Fruit fly (Drosophila melanogaster) whole organism, embryonic: ENCODE results near the gene CG12519.

Source experiments
- Abd-B ChIP-seq: fragments of 200-800 bp; sonication (Bioruptor generic); optimal IDR thresholded peaks from 2 replicates; lab custom pipeline; 2018; ENCODE audit warnings: missing biosample characterization, mild to moderate bottlenecking, missing genetic modification characterization, moderate library complexity
- CG10209 ChIP-seq: fragments of 200-800 bp; sonication (Bioruptor generic); optimal IDR thresholded peaks from 3 replicates; lab custom pipeline; 2017; ENCODE audit warnings: missing biosample characterization, mild to moderate bottlenecking, missing genetic modification characterization, missing genetic modification reagents
- CG11560 ChIP-seq: fragments of 200-800 bp; sonication (Bioruptor generic); IDR thresholded peaks from 3 replicates; pipeline ENCODE4 v1.3.6; 2022; ENCODE audit warnings: missing biosample characterization, missing genetic modification characterization
- CG11723 ChIP-seq: fragments of 200-800 bp; sonication (Bioruptor generic); optimal IDR thresholded peaks from 2 replicates; lab custom pipeline; 2017; ENCODE audit warnings: missing biosample characterization, mild to moderate bottlenecking, missing genetic modification characterization
- CG1233 ChIP-seq: fragments of 200-800 bp; sonication (Bioruptor generic); optimal IDR thresholded peaks from 4 replicates; lab custom pipeline; 2018; ENCODE audit warnings: missing biosample characterization, mild to moderate bottlenecking, missing genetic modification characterization
- CG14710 ChIP-seq: fragments of 200-800 bp; sonication (Bioruptor generic); optimal IDR thresholded peaks from 3 replicates; lab custom pipeline; 2019; ENCODE audit warnings: missing biosample characterization, mild to moderate bottlenecking, missing genetic modification characterization, moderate library complexity
- CG15601 ChIP-seq: fragments of 200-800 bp; sonication (Bioruptor generic); optimal IDR thresholded peaks from 3 replicates; lab custom pipeline; 2019; ENCODE audit warnings: missing biosample characterization, mild to moderate bottlenecking, missing genetic modification characterization, moderate library complexity
- CG15696 ChIP-seq: fragments of 200-800 bp; sonication (Bioruptor generic); optimal IDR thresholded peaks from 2 replicates; lab custom pipeline; 2019; ENCODE audit warnings: missing biosample characterization, mild to moderate bottlenecking, missing genetic modification characterization, moderate library complexity
- CG17385 ChIP-seq: fragments of 200-800 bp; sonication (Bioruptor generic); optimal IDR thresholded peaks from 3 replicates; lab custom pipeline; 2018; ENCODE audit warnings: missing biosample characterization, mild to moderate bottlenecking, missing genetic modification characterization
- CG2678 ChIP-seq: fragments of 200-800 bp; sonication (Bioruptor generic); optimal IDR thresholded peaks from 3 replicates; lab custom pipeline; 2019; ENCODE audit warnings: missing biosample characterization, mild to moderate bottlenecking, missing genetic modification characterization, moderate library complexity
- CG2712 ChIP-seq: fragments of 200-800 bp; optimal IDR thresholded peaks from 3 replicates; lab custom pipeline; 2019; ENCODE audit warnings: missing biosample characterization, mild to moderate bottlenecking, missing genetic modification characterization, moderate library complexity
- CG2875 ChIP-seq: fragments of 200-800 bp; sonication (Bioruptor generic); optimal IDR thresholded peaks from 2 replicates; lab custom pipeline; 2017; ENCODE audit warnings: missing biosample characterization, mild to moderate bottlenecking, missing genetic modification characterization, missing genetic modification reagents
- CG31224 ChIP-seq: fragments of 200-800 bp; sonication (Bioruptor generic); IDR thresholded peaks from 2 replicates; pipeline ENCODE4 v1.3.6; 2022; ENCODE audit warnings: missing biosample characterization, missing genetic modification characterization
- CG31365 ChIP-seq: fragments of 200-800 bp; sonication (Bioruptor generic); optimal IDR thresholded peaks from 2 replicates; lab custom pipeline; 2018; ENCODE audit warnings: missing biosample characterization, mild to moderate bottlenecking, missing genetic modification characterization
- CG7357 ChIP-seq: fragments of 200-800 bp; sonication (Bioruptor generic); IDR thresholded peaks from 3 replicates; pipeline ENCODE4 v1.3.6; 2022; ENCODE audit warnings: missing biosample characterization, missing genetic modification characterization
- CG9215 ChIP-seq: fragments of 200-800 bp; sonication (Bioruptor generic); IDR thresholded peaks from 2 replicates; pipeline ENCODE4 v1.3.6; 2022; ENCODE audit warnings: missing biosample characterization, missing genetic modification characterization
- CG9932 ChIP-seq: fragments of 200-800 bp; sonication (Bioruptor generic); IDR thresholded peaks from 2 replicates; pipeline ENCODE4 v1.3.6; 2022; ENCODE audit warnings: missing biosample characterization, missing genetic modification characterization
- D19A ChIP-seq: fragments of 200-800 bp; optimal IDR thresholded peaks from 3 replicates; lab custom pipeline; 2019; ENCODE audit warnings: missing biosample characterization, mild to moderate bottlenecking, missing genetic modification characterization, moderate library complexity
- D19B ChIP-seq: fragments of 200-800 bp; sonication (Bioruptor generic); optimal IDR thresholded peaks from 2 replicates; lab custom pipeline; 2017; ENCODE audit warnings: missing biosample characterization, mild to moderate bottlenecking, missing genetic modification characterization
- Dref ChIP-seq: fragments of 200-800 bp; sonication (Bioruptor generic); IDR thresholded peaks from 2 replicates; pipeline ENCODE4 v1.3.6; 2022; ENCODE audit warnings: missing biosample characterization, missing genetic modification characterization
- E2f2 ChIP-seq: fragments of 200-800 bp; sonication (Bioruptor generic); IDR thresholded peaks from 2 replicates; pipeline ENCODE4 v1.3.6; 2022; ENCODE audit warnings: missing biosample characterization, missing genetic modification characterization
- HLHmδ ChIP-seq: fragments of 200-800 bp; sonication (Bioruptor generic); optimal IDR thresholded peaks from 2 replicates; lab custom pipeline; 2018; ENCODE audit warnings: missing biosample characterization, mild to moderate bottlenecking, missing genetic modification characterization, moderate library complexity
- Hey ChIP-seq: fragments of 200-800 bp; sonication (Bioruptor generic); optimal IDR thresholded peaks from 3 replicates; lab custom pipeline; 2018; ENCODE audit warnings: missing biosample characterization, mild to moderate bottlenecking, missing genetic modification characterization
- Med ChIP-seq: fragments of 200-800 bp; sonication (Bioruptor generic); peaks from one replicate; lab custom pipeline; 2016; ENCODE audit warnings: missing biosample characterization, missing genetic modification characterization, mild to moderate bottlenecking, inconsistent platforms, moderate library complexity
- Mes4 ChIP-seq: fragments of 200-800 bp; sonication (Bioruptor generic); optimal IDR thresholded peaks from 2 replicates; lab custom pipeline; 2016; ENCODE audit warnings: missing biosample characterization, missing genetic modification characterization
- Scr ChIP-seq: fragments of 200-800 bp; sonication (Bioruptor generic); IDR thresholded peaks from 2 replicates; pipeline ENCODE4 v1.3.6; 2022; ENCODE audit warnings: missing biosample characterization, missing genetic modification characterization; ENCODE audit not compliant: partially characterized antibody
- Sox102F ChIP-seq: fragments of 200-800 bp; sonication (Bioruptor generic); optimal IDR thresholded peaks from 2 replicates; lab custom pipeline; 2018; ENCODE audit warnings: missing biosample characterization, mild to moderate bottlenecking, missing genetic modification characterization, moderate library complexity
- Sry-δ ChIP-seq: fragments of 200-800 bp; sonication (Bioruptor generic); optimal IDR thresholded peaks from 2 replicates; lab custom pipeline; 2016; ENCODE audit warnings: missing biosample characterization, missing genetic modification characterization
- Xbp1 ChIP-seq: fragments of 200-800 bp; sonication (Bioruptor generic); optimal IDR thresholded peaks from 3 replicates; lab custom pipeline; 2016; ENCODE audit warnings: missing biosample characterization, mild to moderate bottlenecking, missing genetic modification characterization
- az2 ChIP-seq: fragments of 200-800 bp; sonication (Bioruptor generic); optimal IDR thresholded peaks from 3 replicates; lab custom pipeline; 2016; ENCODE audit warnings: missing biosample characterization, missing genetic modification characterization
- chm ChIP-seq: fragments of 200-800 bp; sonication (Bioruptor generic); IDR thresholded peaks from 2 replicates; pipeline ENCODE4 v1.3.6; 2022; ENCODE audit warnings: missing biosample characterization, missing genetic modification characterization
- dmrt11E ChIP-seq: fragments of 200-800 bp; sonication (Bioruptor generic); optimal IDR thresholded peaks from 3 replicates; lab custom pipeline; 2018; ENCODE audit warnings: missing biosample characterization, mild to moderate bottlenecking, missing genetic modification characterization, moderate library complexity
- dysf ChIP-seq: fragments of 200-800 bp; sonication (Bioruptor generic); IDR thresholded peaks from 3 replicates; pipeline ENCODE4 v1.3.6; 2022; ENCODE audit warnings: missing biosample characterization, missing genetic modification characterization
- esg ChIP-seq: fragments of 200-800 bp; sonication (Bioruptor generic); conservative IDR thresholded peaks from 2 replicates; pipeline ENCODE4 v1.3.6; 2022; ENCODE audit warnings: missing biosample characterization, missing genetic modification characterization
- fd96Cb ChIP-seq: fragments of 200-800 bp; sonication (Bioruptor generic); optimal IDR thresholded peaks from 2 replicates; lab custom pipeline; 2018; ENCODE audit warnings: missing biosample characterization, mild to moderate bottlenecking, missing genetic modification characterization, moderate library complexity
- her ChIP-seq: fragments of 200-800 bp; sonication (Bioruptor generic); optimal IDR thresholded peaks from 2 replicates; lab custom pipeline; 2016; ENCODE audit warnings: missing biosample characterization, missing genetic modification characterization
- ind ChIP-seq: fragments of 200-800 bp; sonication (Bioruptor generic); optimal IDR thresholded peaks from 3 replicates; lab custom pipeline; 2016; ENCODE audit warnings: missing biosample characterization, missing genetic modification characterization
- jing ChIP-seq: fragments of 200-800 bp; sonication (Bioruptor generic); optimal IDR thresholded peaks from 2 replicates; lab custom pipeline; 2018; ENCODE audit warnings: missing biosample characterization, mild to moderate bottlenecking, missing genetic modification characterization
- jumu ChIP-seq: fragments of 200-800 bp; sonication (Bioruptor generic); optimal IDR thresholded peaks from 3 replicates; lab custom pipeline; 2016; ENCODE audit warnings: missing biosample characterization, missing genetic modification characterization
- knrl ChIP-seq: fragments of 200-800 bp; sonication (Bioruptor generic); IDR thresholded peaks from 3 replicates; pipeline ENCODE4 v1.3.6; 2022; ENCODE audit warnings: missing biosample characterization, missing genetic modification characterization; ENCODE audit not compliant: partially characterized antibody
- mirr ChIP-seq: fragments of 200-800 bp; sonication (Bioruptor generic); optimal IDR thresholded peaks from 3 replicates; lab custom pipeline; 2018; ENCODE audit warnings: missing biosample characterization, mild to moderate bottlenecking, missing genetic modification characterization
- prd ChIP-seq, 3 experiments: fragments of >200 bp in 2 of 3; fragments of 200-800 bp in 1 of 3; sonication (Bioruptor generic) in 1 of 3; optimal IDR thresholded peaks in 2 of 3; IDR thresholded peaks in 1 of 3; 2 replicates in 2 of 3; 3 replicates in 1 of 3; pipeline versions ENCODE4 v1.3.6 to Lab custom; 2017 to 2022; ENCODE audit warnings: missing biosample characterization in 1 of 3, missing genetic modification characterization in 1 of 3
- pzg ChIP-seq: fragments of 200-800 bp; sonication (Bioruptor generic); optimal IDR thresholded peaks from 3 replicates; lab custom pipeline; 2018; ENCODE audit warnings: missing biosample characterization, mild to moderate bottlenecking, missing genetic modification characterization, moderate library complexity
- sens ChIP-seq: fragments of 200-800 bp; sonication (Bioruptor generic); peaks from one replicate; lab custom pipeline; 2016; ENCODE audit warnings: missing biosample characterization, missing genetic modification characterization
- shn ChIP-seq: fragments of 200-800 bp; sonication (Bioruptor generic); optimal IDR thresholded peaks from 3 replicates; lab custom pipeline; 2016; ENCODE audit warnings: missing biosample characterization, missing genetic modification characterization
- ssp ChIP-seq: fragments of 200-800 bp; sonication (Bioruptor generic); IDR thresholded peaks from 2 replicates; pipeline ENCODE4 v1.3.6; 2022; ENCODE audit warnings: missing biosample characterization, missing genetic modification characterization
- zen2 ChIP-seq: fragments of 200-800 bp; sonication (Bioruptor generic); IDR thresholded peaks from 3 replicates; pipeline ENCODE4 v1.3.6; 2022; ENCODE audit warnings: missing biosample characterization, missing genetic modification characterization; ENCODE audit not compliant: partially characterized antibody

CG12519 gene

DNA sequence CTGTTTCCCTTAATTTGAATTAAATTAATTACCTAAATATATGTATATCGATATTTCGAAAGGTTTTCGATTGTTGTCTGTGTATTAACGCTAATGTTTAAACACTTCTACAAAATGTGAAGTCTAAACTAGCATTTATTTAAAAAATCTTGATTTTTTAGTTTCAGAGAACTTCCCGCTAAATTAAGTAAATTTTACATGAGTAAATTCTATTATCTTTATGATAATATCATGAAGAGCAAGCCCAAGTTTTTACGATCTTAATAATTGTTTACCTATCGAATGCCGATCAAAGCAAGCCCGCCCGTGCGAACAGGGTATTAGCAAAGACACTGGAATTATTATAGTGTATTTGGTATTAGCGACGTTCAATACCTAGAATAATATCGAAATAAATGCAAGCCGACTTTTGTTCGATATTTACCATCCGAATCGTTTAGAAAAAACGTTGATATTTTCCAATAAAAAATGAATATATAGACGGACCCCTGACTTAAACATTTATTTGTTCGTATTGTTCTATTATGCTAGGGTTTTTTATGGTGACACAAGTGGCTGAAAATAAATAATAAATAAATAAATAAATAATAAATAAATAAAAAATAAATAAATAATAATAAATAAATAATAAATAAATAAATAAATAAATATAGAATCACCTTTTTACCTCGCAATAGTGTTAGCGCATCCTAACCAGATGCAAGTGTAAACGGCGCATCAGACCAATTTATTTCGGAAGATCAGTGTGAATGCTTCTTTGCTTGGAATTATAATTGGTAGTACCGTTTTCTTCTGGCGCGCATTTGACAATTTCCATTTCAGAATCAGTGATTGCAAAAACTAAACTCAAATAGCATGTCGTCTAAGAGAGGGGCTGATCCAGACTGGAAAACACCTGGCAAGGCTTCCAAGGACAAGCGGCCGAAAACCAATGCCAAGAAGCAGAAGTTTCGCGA, 25.6 kb upstream of the CG12519 start, which contains the start of the genes CG33062 and Chd3:
Gene CG33062 (minus strand): TSS at position 51 of the 956 bp plus-strand sequence.
Gene Chd3 (plus strand): TSS at position 780 of the 956 bp plus-strand sequence.
- TF ChIP-seq ssp (GFP tag; lab: Robert Waterston, UW) (peak; percentile 97), Sry-δ (peak; percentile 11), CG1233 (GFP tag; lab: Kevin White, UChicago) (peak; percentile 4), CG11560 (tag; lab: Robert Waterston, UW) (no peak), E2f2 (GFP tag; lab: Robert Waterston, UW) (peak; percentile 53), shn (GFP tag; lab: Kevin White, UChicago) (no peak), az2 (GFP tag; lab: Kevin White, UChicago) (peak; percentile 13), CG15696 (tag; lab: Kevin White, UChicago) (peak; percentile 29), CG10209 (GFP tag; lab: Kevin White, UChicago) (peak; percentile 31), CG2678 (tag; lab: Kevin White, UChicago) (peak; percentile 48), esg (GFP tag; lab: Robert Waterston, UW) (0 out of 2 replicates have a peak, but pooled peaks have one; percentile 25), CG9215 (0 out of 2 replicates have a peak, but pooled peaks have one; percentile 40), Hey (tag; lab: Kevin White, UChicago) (no peak), ind (peak; percentile 25), mirr (GFP tag; lab: Kevin White, UChicago) (no peak), CG15601 (tag; lab: Kevin White, UChicago) (no peak), Mes4 (no peak), dmrt11E (tag; lab: Kevin White, UChicago) (peak; percentile 55), jumu (peak; percentile 7), CG31224 (GFP tag; lab: Robert Waterston, UW) (peak; percentile 22; the same call in 1 of the 2 replicates), knrl (GFP tag; lab: Robert Waterston, UW) (peak; percentile 57; the same call in 2 of the 3 replicates), CG9932 (GFP tag; lab: Robert Waterston, UW) (peak; percentile 52; the same call in 1 of the 2 replicates), D19A (tag; lab: Kevin White, UChicago) (peak; percentile 36), CG2712 (tag; lab: Kevin White, UChicago) (peak; percentile 53), zen2 (GFP tag; lab: Robert Waterston, UW) (no peak), Xbp1 (GFP tag; lab: Kevin White, UChicago) (peak; percentile 24), CG14710 (tag; lab: Kevin White, UChicago) (peak; percentile 60), pzg (GFP tag; lab: Kevin White, UChicago) (no peak), Scr (GFP tag; lab: Robert Waterston, UW) (peak; percentile 54; the same call in 1 of the 2 replicates), sens (GFP tag; lab: Kevin White, UChicago) (peak; percentile 72), her (GFP tag; lab: Kevin White, UChicago) (no peak), Med (GFP tag; lab: Kevin White, UChicago) (no peak), CG31365 (tag; lab: Kevin White, UChicago) (no peak), Abd-B (peak; percentile 80), jing (GFP tag; lab: Kevin White, UChicago) (no peak), Sox102F (GFP tag; lab: Kevin White, UChicago) (peak; percentile 21), D19B (GFP tag; lab: Kevin White, UChicago) (no peak), Dref (GFP tag; lab: Robert Waterston, UW) (peak; percentile 58), prd (optimal IDR thresholded peaks at IDR 0.05; lab: Kevin White, UChicago) (no peak), prd (GFP tag; IDR thresholded peaks at IDR 0.05; lab: Robert Waterston, UW) (peak; percentile 32; the same call in 1 of the 3 replicates), CG2875 (no peak), dysf (GFP tag; lab: Robert Waterston, UW) (peak; percentile 44; the same call in 1 of the 3 replicates), CG17385 (GFP tag; lab: Kevin White, UChicago) (peak; percentile 7), fd96Cb (peak; percentile 20), CG7357 (GFP tag; lab: Robert Waterston, UW) (peak; percentile 93), chm (GFP tag; lab: Robert Waterston, UW) (no peak), HLHmδ (GFP tag; lab: Kevin White, UChicago) (no peak), CG11723 (GFP tag; lab: Kevin White, UChicago) (no peak)
